Fruit fly (Drosophila melanogaster) Kc167 (cell line): Measurements from ENCODE around the gene IleRS-m.

Experiments used
- h ChIP-seq: fragments of >200 bp; optimal IDR thresholded peaks from 3 replicates; lab custom pipeline; 2018; ENCODE audit warnings: missing external identifiers
- psq ChIP-seq: fragments of >200 bp; optimal IDR thresholded peaks from 2 replicates; lab custom pipeline; 2017; ENCODE audit warnings: missing external identifiers
- ttk ChIP-seq: sonication (Bioruptor generic); optimal IDR thresholded peaks from 2 replicates; lab custom pipeline; 2017; ENCODE audit warnings: missing external identifiers

dm6 chr3L:16113607-16114337 is 13.7 kb downstream of the IleRS-m start:
- TF ChIP-seq psq (lab: Kevin White, UChicago) (no peak), ttk (lab: Kevin White, UChicago) (no peak), h (lab: Kevin White, UChicago) (no peak)
